Worm (Caenorhabditis elegans) whole organism, L4/young adult: Measurements from ENCODE around the gene fipp-1.

Experiments used
- dao-5 ChIP-seq: sonication (generic microtip); optimal IDR thresholded peaks from 2 replicates; lab custom pipeline; 2016; ENCODE audit warnings: missing genotype, missing genetic modification characterization, moderate library complexity, missing compliant biosample characterization
- him-1 ChIP-seq: sonication (generic microtip); optimal IDR thresholded peaks from 2 replicates; lab custom pipeline; 2016; ENCODE audit warnings: missing genotype, missing genetic modification reagents, missing genetic modification characterization, missing compliant biosample characterization

- no peak for TF ChIP-seq him-1 (tag; lab: Kevin White, UChicago)
- TF ChIP-seq dao-5 (tag; lab: Kevin White, UChicago) = no peak
These were observed 16.3 kb downstream of the fipp-1 start for ce11 chrV:4387916-4388315.
